Fruit fly (Drosophila melanogaster): Measurements from ENCODE around the gene Six4.
A peak's percentile ranks its signal among the peaks of the same experiment; 100 is the strongest.

The Six4 gene

DNA sequence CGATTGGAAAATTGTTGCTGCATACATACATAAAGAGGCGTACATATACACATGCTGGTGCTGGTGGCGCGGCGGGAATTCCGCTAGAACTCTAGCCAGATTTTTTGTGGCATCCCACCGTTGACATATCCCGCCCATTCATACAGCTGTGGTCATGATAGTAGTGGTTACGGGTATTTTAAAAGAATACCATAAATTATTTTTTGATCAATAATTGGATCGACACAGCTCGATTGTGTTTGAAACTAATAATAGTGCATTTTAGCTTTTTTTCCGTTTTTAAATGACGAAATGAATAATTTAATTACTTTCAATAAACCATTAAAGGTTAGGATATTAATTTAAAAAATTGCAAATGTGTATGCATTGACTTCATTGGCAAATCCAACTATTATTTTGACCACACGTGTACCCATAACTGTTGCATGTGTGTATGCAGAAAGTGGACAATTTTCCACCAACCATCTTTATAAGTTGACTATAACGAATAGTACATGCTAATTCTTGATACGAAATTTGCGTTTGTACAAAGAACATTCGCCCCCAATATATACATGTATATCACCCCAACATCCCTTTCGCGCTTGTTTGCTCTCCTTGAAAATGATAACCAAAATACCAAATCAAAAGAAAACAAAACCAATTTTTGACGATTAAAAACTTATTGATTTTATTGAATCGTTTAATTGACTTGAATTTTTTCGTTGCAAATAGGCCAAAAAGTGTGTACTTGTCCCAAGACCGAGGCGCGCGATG is 20.5 kb downstream of the Six4 start (continued):
- TF ChIP-seq vfl (GFP tag; optimal IDR thresholded peaks at IDR 0.05) (peak; percentile 38), Sry-β (GFP tag; optimal IDR thresholded peaks at IDR 0.05) (peak; percentile 97), B-H1 (GFP tag; IDR thresholded peaks at IDR 0.05) (peak; percentile 71), CG18476 (GFP tag; optimal IDR thresholded peaks at IDR 0.05) (peak; percentile 78), toy (GFP tag; IDR thresholded peaks at IDR 0.05) (no peak), CG8089 (GFP tag; optimal IDR thresholded peaks at IDR 0.05) (peak; percentile 1), Max (GFP tag; optimal IDR thresholded peaks at IDR 0.05) (peak; percentile 75), hth (optimal IDR thresholded peaks at IDR 0.05) (no peak), bab2 (GFP tag; optimal IDR thresholded peaks at IDR 0.05) (peak; percentile 77), CG4424 (GFP tag; optimal IDR thresholded peaks at IDR 0.05) (peak; percentile 79), CG4282 (GFP tag; optimal IDR thresholded peaks at IDR 0.05) (no peak), Doc2 (GFP tag; IDR thresholded peaks at IDR 0.05) (no peak), Fer2 (tag; optimal IDR thresholded peaks at IDR 0.05) (peak; percentile 18), fu2 (GFP tag; optimal IDR thresholded peaks at IDR 0.05) (peak; percentile 2), danr (GFP tag; IDR thresholded peaks at IDR 0.05) (peak; percentile 55), CG1233 (GFP tag; optimal IDR thresholded peaks at IDR 0.05) (peak; percentile 67), cwo (GFP tag; optimal IDR thresholded peaks at IDR 0.05) (peak; percentile 67), gce (GFP tag; IDR thresholded peaks at IDR 0.05) (peak; percentile 77), CG12659 (GFP tag; optimal IDR thresholded peaks at IDR 0.05) (peak; percentile 66), HmgD (GFP tag; optimal IDR thresholded peaks at IDR 0.05) (peak; percentile 53), CG14965 (GFP tag; optimal IDR thresholded peaks at IDR 0.05; ENCODE audit: borderline replicate concordance) (no peak), tio (GFP tag; optimal IDR thresholded peaks at IDR 0.05) (peak; percentile 71), CG6654 (GFP tag; optimal IDR thresholded peaks at IDR 0.05) (peak; percentile 33), nmo (GFP tag; optimal IDR thresholded peaks at IDR 0.05) (peak; percentile 80), ERR (GFP tag; optimal IDR thresholded peaks at IDR 0.05) (peak; percentile 44), B-H2 (GFP tag; optimal IDR thresholded peaks at IDR 0.05) (no peak), PHDP (tag; optimal IDR thresholded peaks at IDR 0.05) (peak; percentile 82), CG14014 (GFP tag; IDR thresholded peaks at IDR 0.05) (peak; percentile 81; the same call in 1 of the 2 replicates), CG17361 (GFP tag; IDR thresholded peaks at IDR 0.05) (peak; percentile 68), stwl (tag; optimal IDR thresholded peaks at IDR 0.05) (peak; percentile 23), fd102C (GFP tag; optimal IDR thresholded peaks at IDR 0.05) (no peak), CG17385 (GFP tag; optimal IDR thresholded peaks at IDR 0.05) (peak; percentile 65), caup (GFP tag; optimal IDR thresholded peaks at IDR 0.05; ENCODE audit: severe bottlenecking) (peak; percentile 84), kay (GFP tag; optimal IDR thresholded peaks at IDR 0.05) (peak; percentile 50), cas (GFP tag; IDR thresholded peaks at IDR 0.05) (0 out of 2 replicates have a peak, but pooled peaks have one; percentile 38), sim (GFP tag; IDR thresholded peaks at IDR 0.05) (peak; percentile 58; the same call in 1 of the 2 replicates), luna (GFP tag; optimal IDR thresholded peaks at IDR 0.05) (no peak), CG3847 (GFP tag; IDR thresholded peaks at IDR 0.05) (peak; percentile 50), Deaf1 (tag; optimal IDR thresholded peaks at IDR 0.05) (peak; percentile 30), CG11398 (GFP tag; optimal IDR thresholded peaks at IDR 0.05) (peak; percentile 70), ranshi (GFP tag; IDR thresholded peaks at IDR 0.05) (peak; percentile 81), mam (GFP tag; optimal IDR thresholded peaks at IDR 0.05) (peak; percentile 64), CG10431 (GFP tag; optimal IDR thresholded peaks at IDR 0.05) (no peak), CG42726 (GFP tag; IDR thresholded peaks at IDR 0.05; ENCODE audit: partially characterized antibody) (no peak), kni (GFP tag; optimal IDR thresholded peaks at IDR 0.05) (no peak), CG1603 (tag; optimal IDR thresholded peaks at IDR 0.05) (peak; percentile 86), crp (GFP tag; optimal IDR thresholded peaks at IDR 0.05) (no peak), CG11723 (GFP tag; optimal IDR thresholded peaks at IDR 0.05) (peak; percentile 4), al (GFP tag; IDR thresholded peaks at IDR 0.05) (peak; percentile 55; the same call in 1 of the 2 replicates)

Data from whole organism, embryonic.